Fruit fly (Drosophila melanogaster): ENCODE measurements around the gene CG17776.

The CG17776 gene

dm6 chrX:2208641-2209241, 24.2 kb downstream of the CG17776 start (continued):
- TF ChIP-seq CG9727 (GFP tag; optimal IDR thresholded peaks at IDR 0.05) (no peak), CG12071 (GFP tag; optimal IDR thresholded peaks at IDR 0.05) (no peak), eve (GFP tag; optimal IDR thresholded peaks at IDR 0.05) (no peak), Sox102F (GFP tag; optimal IDR thresholded peaks at IDR 0.05) (peak; percentile 35), Bdp1 (GFP tag; optimal IDR thresholded peaks at IDR 0.05) (no peak), CG4617 (GFP tag; optimal IDR thresholded peaks at IDR 0.05; ENCODE audit: borderline replicate concordance) (no peak), zfh2 (GFP tag; optimal IDR thresholded peaks at IDR 0.05) (peak; percentile 15), slp2 (GFP tag; optimal IDR thresholded peaks at IDR 0.05) (no peak), CG3407 (GFP tag; optimal IDR thresholded peaks at IDR 0.05) (no peak), CG11398 (GFP tag; optimal IDR thresholded peaks at IDR 0.05) (no peak), zen2 (GFP tag; IDR thresholded peaks at IDR 0.05; ENCODE audit: partially characterized antibody) (no peak), Rfx (GFP tag; IDR thresholded peaks at IDR 0.05) (peak; percentile 67), HLH3B (GFP tag; IDR thresholded peaks at IDR 0.05) (no peak), CG2202 (tag; optimal IDR thresholded peaks at IDR 0.05) (no peak), GATAe (GFP tag; conservative IDR thresholded peaks at IDR 0.05) (no peak), lab (GFP tag; optimal IDR thresholded peaks at IDR 0.05) (no peak), jumu (GFP tag; optimal IDR thresholded peaks at IDR 0.05) (no peak), bab2 (GFP tag; optimal IDR thresholded peaks at IDR 0.05) (no peak), CG7987 (GFP tag; optimal IDR thresholded peaks at IDR 0.05) (no peak), D19A (tag; optimal IDR thresholded peaks at IDR 0.05) (no peak), ttk (GFP tag; IDR thresholded peaks at IDR 0.05) (no peak), Hr78 (GFP tag; optimal IDR thresholded peaks at IDR 0.05) (no peak), ase (GFP tag; IDR thresholded peaks at IDR 0.05) (no peak), CG15269 (tag; optimal IDR thresholded peaks at IDR 0.05) (no peak), CG17359 (tag; optimal IDR thresholded peaks at IDR 0.05) (no peak), Deaf1 (tag; optimal IDR thresholded peaks at IDR 0.05) (no peak), Antp (GFP tag; optimal IDR thresholded peaks at IDR 0.05) (no peak), Lim3 (GFP tag; IDR thresholded peaks at IDR 0.05) (no peak), Six4 (GFP tag; optimal IDR thresholded peaks at IDR 0.05) (no peak), usp (GFP tag; optimal IDR thresholded peaks at IDR 0.05) (no peak), ham (GFP tag; IDR thresholded peaks at IDR 0.05) (no peak), CG18476 (GFP tag; optimal IDR thresholded peaks at IDR 0.05) (no peak), CG11504 (tag; optimal IDR thresholded peaks at IDR 0.05) (peak; percentile 38), tgo (GFP tag; IDR thresholded peaks at IDR 0.05) (peak; percentile 19; the same call in 1 of the 3 replicates), pan (optimal IDR thresholded peaks at IDR 0.05) (no peak), pan (GFP tag; optimal IDR thresholded peaks at IDR 0.05 in 1 of 2, IDR thresholded peaks at IDR 0.05 in 1 of 2) (peak in 1 of 2 experiments; percentile 11), Kr (GFP tag; optimal IDR thresholded peaks at IDR 0.05) (no peak), CG16863 (GFP tag; optimal IDR thresholded peaks at IDR 0.05) (no peak), row (GFP tag; IDR thresholded peaks at IDR 0.05) (peak; percentile 62), CG1024 (GFP tag; IDR thresholded peaks at IDR 0.05) (no peak), CG17612 (GFP tag; IDR thresholded peaks at IDR 0.05) (no peak), CG2120 (GFP tag; optimal IDR thresholded peaks at IDR 0.05) (peak; percentile 23), H2.0 (GFP tag; IDR thresholded peaks at IDR 0.05) (no peak), sob (GFP tag; IDR thresholded peaks at IDR 0.05) (no peak), nmo (GFP tag; optimal IDR thresholded peaks at IDR 0.05) (peak; percentile 37), abd-A (tag; optimal IDR thresholded peaks at IDR 0.05) (no peak), Adf1 (GFP tag; IDR thresholded peaks at IDR 0.05) (no peak; the same call in 1 of the 2 replicates), CG12659 (GFP tag; optimal IDR thresholded peaks at IDR 0.05) (no peak), bsh (GFP tag; optimal IDR thresholded peaks at IDR 0.05) (peak in 1 of 2 experiments; percentile 2), CG10366 (GFP tag; IDR thresholded peaks at IDR 0.05) (peak; percentile 20; the same call in 1 of the 2 replicates), pros (GFP tag; optimal IDR thresholded peaks at IDR 0.05) (no peak)
